6 fruit fly cellular contexts compared by ENCODE assay signal in genomic region chr3R:14691019-14691777, dm6.
TF ChIP-seq lines count a peak whose summit lies in the region.

No protein-coding gene starts in this region.

- TF ChIP-seq CTCF in whole organism, embryonic (GFP tag; optimal IDR thresholded peaks at IDR 0.05; lab: Kevin White, UChicago) = no peak

TF ChIP-seq in whole organism, 6 proteins besides CTCF, POLR2A, EP300 and RAD21:
- TF ChIP-seq usp (GFP tag; optimal IDR thresholded peaks at IDR 0.05; lab: Kevin White, UChicago) (no peak), pan (optimal IDR thresholded peaks at IDR 0.05; lab: Kevin White, UChicago) (no peak), EcR (GFP tag; optimal IDR thresholded peaks at IDR 0.05; lab: Kevin White, UChicago) (peak; percentile 48), psq (optimal IDR thresholded peaks at IDR 0.05; lab: Kevin White, UChicago) (no peak), CG8478 (optimal IDR thresholded peaks at IDR 0.05; lab: Kevin White, UChicago) (no peak), Dll (optimal IDR thresholded peaks at IDR 0.05; lab: Kevin White, UChicago) (no peak)

TF ChIP-seq in whole organism, adult, 20 proteins besides CTCF, POLR2A, EP300 and RAD21:
- TF ChIP-seq Mnt (GFP tag; optimal IDR thresholded peaks at IDR 0.05; lab: Kevin White, UChicago) (no peak), CG33017 (tag; optimal IDR thresholded peaks at IDR 0.05; lab: Kevin White, UChicago) (no peak), cnc (optimal IDR thresholded peaks at IDR 0.05; lab: Kevin White, UChicago) (no peak), ovo (GFP tag; optimal IDR thresholded peaks at IDR 0.05; lab: Kevin White, UChicago) (no peak), tj (GFP tag; optimal IDR thresholded peaks at IDR 0.05; lab: Kevin White, UChicago) (peak; percentile 84)

TF ChIP-seq in whole organism, embryonic, 481 proteins besides CTCF, POLR2A, EP300 and RAD21 (continues in another document):
- peak; percentile 22 for TF ChIP-seq grau (tag; optimal IDR thresholded peaks at IDR 0.05; lab: Kevin White, UChicago)
- TF ChIP-seq knrl (GFP tag; IDR thresholded peaks at IDR 0.05; lab: Robert Waterston, UW; ENCODE audit: partially characterized antibody) = no peak
- TF ChIP-seq gsb-n (tag; optimal IDR thresholded peaks at IDR 0.05; lab: Kevin White, UChicago) = peak; percentile 0
- 0 out of 3 replicates have a peak, but pooled peaks have one; percentile 20 for TF ChIP-seq CG6791 (GFP tag; IDR thresholded peaks at IDR 0.05; lab: Robert Waterston, UW; ENCODE audit: partially characterized antibody)
- no peak for TF ChIP-seq Elba2 (GFP tag; optimal IDR thresholded peaks at IDR 0.05; lab: Kevin White, UChicago)
- TF ChIP-seq CG12391 (tag; optimal IDR thresholded peaks at IDR 0.05; lab: Kevin White, UChicago) = peak; percentile 18
- TF ChIP-seq CG2712 (tag; optimal IDR thresholded peaks at IDR 0.05; lab: Kevin White, UChicago) = peak; percentile 8
- no peak for TF ChIP-seq lab (GFP tag; optimal IDR thresholded peaks at IDR 0.05; lab: Kevin White, UChicago)
- no peak for TF ChIP-seq hkb (optimal IDR thresholded peaks at IDR 0.05; lab: Kevin White, UChicago)
- TF ChIP-seq hkb (GFP tag; IDR thresholded peaks at IDR 0.05; lab: Robert Waterston, UW) = no peak
- TF ChIP-seq CG8478 (optimal IDR thresholded peaks at IDR 0.05; lab: Kevin White, UChicago) = no peak
- TF ChIP-seq Oli (tag; optimal IDR thresholded peaks at IDR 0.05; lab: Kevin White, UChicago) = peak; percentile 15
- peak; percentile 0 for TF ChIP-seq dmrt99B (tag; optimal IDR thresholded peaks at IDR 0.05; lab: Kevin White, UChicago)
- 0 out of 3 replicates have a peak, but pooled peaks have one; percentile 13 for TF ChIP-seq CG17361 (GFP tag; IDR thresholded peaks at IDR 0.05; lab: Robert Waterston, UW)
- TF ChIP-seq CG3726 (GFP tag; IDR thresholded peaks at IDR 0.05; lab: Robert Waterston, UW) = 0 out of 3 replicates have a peak, but pooled peaks have one; percentile 22
- no peak for TF ChIP-seq Jarid2 (GFP tag; optimal IDR thresholded peaks at IDR 0.05; lab: Kevin White, UChicago)
- no peak for TF ChIP-seq CG6175 (GFP tag; IDR thresholded peaks at IDR 0.05; lab: Robert Waterston, UW)
- peak; percentile 36 for TF ChIP-seq phol (tag; optimal IDR thresholded peaks at IDR 0.05; lab: Kevin White, UChicago)
- TF ChIP-seq Mrtf (GFP tag; IDR thresholded peaks at IDR 0.05; lab: Robert Waterston, UW) = no peak
- peak; percentile 28 for TF ChIP-seq tio (GFP tag; optimal IDR thresholded peaks at IDR 0.05; lab: Kevin White, UChicago)

TF ChIP-seq in whole organism, prepupa, 60 proteins besides CTCF, POLR2A, EP300 and RAD21 (continues in another document):
- peak; percentile 13 for TF ChIP-seq Eip75B (GFP tag; optimal IDR thresholded peaks at IDR 0.05; lab: Kevin White, UChicago)
- no peak for TF ChIP-seq Ets21C (GFP tag; optimal IDR thresholded peaks at IDR 0.05; lab: Kevin White, UChicago)
- peak; percentile 14 to 52 for TF ChIP-seq ss (GFP tag; optimal IDR thresholded peaks at IDR 0.05; lab: Kevin White, UChicago)
- TF ChIP-seq Sox15 (GFP tag; optimal IDR thresholded peaks at IDR 0.05; lab: Kevin White, UChicago) = peak; percentile 35
- TF ChIP-seq Smox (GFP tag; optimal IDR thresholded peaks at IDR 0.05; lab: Kevin White, UChicago) = peak; percentile 46
- peak; percentile 11 for TF ChIP-seq CG6808 (GFP tag; optimal IDR thresholded peaks at IDR 0.05; lab: Kevin White, UChicago)
- TF ChIP-seq fkh (GFP tag; optimal IDR thresholded peaks at IDR 0.05; lab: Kevin White, UChicago) = peak; percentile 36
- peak; percentile 6 for TF ChIP-seq CG11902 (GFP tag; optimal IDR thresholded peaks at IDR 0.05; lab: Kevin White, UChicago)
- TF ChIP-seq CG10631 (GFP tag; optimal IDR thresholded peaks at IDR 0.05; lab: Kevin White, UChicago) = peak; percentile 43
- peak; percentile 83 for TF ChIP-seq Eip78C (GFP tag; lab: Kevin White, UChicago)
- TF ChIP-seq CG6854 (GFP tag; optimal IDR thresholded peaks at IDR 0.05; lab: Kevin White, UChicago) = no peak
- no peak for TF ChIP-seq spab (GFP tag; optimal IDR thresholded peaks at IDR 0.05; lab: Kevin White, UChicago)
- peak; percentile 49; the same call in 2 of the 3 replicates for TF ChIP-seq CG8119 (GFP tag; IDR thresholded peaks at IDR 0.05; lab: Robert Waterston, UW)
- TF ChIP-seq Hr38 (GFP tag; optimal IDR thresholded peaks at IDR 0.05; lab: Kevin White, UChicago) = no peak
- TF ChIP-seq fd59A (GFP tag; optimal IDR thresholded peaks at IDR 0.05; lab: Kevin White, UChicago) = peak; percentile 28
- TF ChIP-seq Sox14 (GFP tag; optimal IDR thresholded peaks at IDR 0.05; lab: Kevin White, UChicago) = peak; percentile 38
- peak; percentile 3 for TF ChIP-seq CG10669 (GFP tag; optimal IDR thresholded peaks at IDR 0.05; lab: Kevin White, UChicago)
- TF ChIP-seq dac (GFP tag; optimal IDR thresholded peaks at IDR 0.05; lab: Kevin White, UChicago) = no peak
- peak; percentile 63 for TF ChIP-seq CG15336 (GFP tag; IDR thresholded peaks at IDR 0.05; lab: Robert Waterston, UW)
- TF ChIP-seq pdm3 (GFP tag; optimal IDR thresholded peaks at IDR 0.05; lab: Kevin White, UChicago) = peak; percentile 48
- peak; percentile 3 for TF ChIP-seq cyc (GFP tag; optimal IDR thresholded peaks at IDR 0.05; lab: Kevin White, UChicago)

TF ChIP-seq in whole organism, pupa, 21 proteins besides CTCF, POLR2A, EP300 and RAD21:
- peak; percentile 32 for TF ChIP-seq Pif1A (GFP tag; optimal IDR thresholded peaks at IDR 0.05; lab: Kevin White, UChicago)
- peak; percentile 76 for TF ChIP-seq CG14655 (GFP tag; optimal IDR thresholded peaks at IDR 0.05; lab: Kevin White, UChicago)
- peak; percentile 67 for TF ChIP-seq CG9948 (tag; optimal IDR thresholded peaks at IDR 0.05; lab: Kevin White, UChicago)
- TF ChIP-seq rn (GFP tag; IDR thresholded peaks at IDR 0.05; lab: Robert Waterston, UW) = no peak
- TF ChIP-seq CG34367 (tag; optimal IDR thresholded peaks at IDR 0.05; lab: Kevin White, UChicago) = peak; percentile 50
- no peak for TF ChIP-seq CG32121 (GFP tag; IDR thresholded peaks at IDR 0.05; lab: Robert Waterston, UW)
- no peak for TF ChIP-seq Ets98B (GFP tag; IDR thresholded peaks at IDR 0.05; lab: Robert Waterston, UW)
- TF ChIP-seq CG12605 (GFP tag; IDR thresholded peaks at IDR 0.05; lab: Robert Waterston, UW) = no peak
- peak; percentile 41 for TF ChIP-seq CG8301 (tag; optimal IDR thresholded peaks at IDR 0.05; lab: Kevin White, UChicago)
- TF ChIP-seq CG10348 (GFP tag; IDR thresholded peaks at IDR 0.05; lab: Robert Waterston, UW) = no peak
- TF ChIP-seq CG8159 (tag; optimal IDR thresholded peaks at IDR 0.05; lab: Kevin White, UChicago) = peak; percentile 56
- no peak for TF ChIP-seq CG13204 (GFP tag; optimal IDR thresholded peaks at IDR 0.05; lab: Kevin White, UChicago)
- peak; percentile 34 for TF ChIP-seq Pif1B (GFP tag; optimal IDR thresholded peaks at IDR 0.05; lab: Kevin White, UChicago)
- TF ChIP-seq D1 (tag; optimal IDR thresholded peaks at IDR 0.05; lab: Kevin White, UChicago) = no peak
- TF ChIP-seq CG17806 (tag; optimal IDR thresholded peaks at IDR 0.05; lab: Kevin White, UChicago) = peak; percentile 39
- TF ChIP-seq gl (tag; optimal IDR thresholded peaks at IDR 0.05; lab: Kevin White, UChicago) = no peak
- TF ChIP-seq EcR (GFP tag; optimal IDR thresholded peaks at IDR 0.05; lab: Kevin White, UChicago) = peak; percentile 79
- TF ChIP-seq CG4496 (GFP tag; IDR thresholded peaks at IDR 0.05; lab: Robert Waterston, UW) = no peak
- TF ChIP-seq fd96Ca (GFP tag; IDR thresholded peaks at IDR 0.05; lab: Robert Waterston, UW) = no peak
- peak; percentile 72 for TF ChIP-seq CG15710 (tag; optimal IDR thresholded peaks at IDR 0.05; lab: Kevin White, UChicago)
- TF ChIP-seq Snoo (tag; optimal IDR thresholded peaks at IDR 0.05; lab: Kevin White, UChicago) = peak; percentile 47

TF ChIP-seq in whole organism, wandering third instar larva, 38 proteins besides CTCF, POLR2A, EP300 and RAD21:
- TF ChIP-seq brk (GFP tag; optimal IDR thresholded peaks at IDR 0.05; lab: Kevin White, UChicago) = no peak
- TF ChIP-seq HLH106 (tag; optimal IDR thresholded peaks at IDR 0.05; lab: Kevin White, UChicago) = peak; percentile 22
- peak; percentile 31 for TF ChIP-seq psq (GFP tag; optimal IDR thresholded peaks at IDR 0.05; lab: Kevin White, UChicago)
- peak; percentile 21 for TF ChIP-seq Sp1 (GFP tag; optimal IDR thresholded peaks at IDR 0.05; lab: Kevin White, UChicago)
- no peak for TF ChIP-seq Rel (GFP tag; optimal IDR thresholded peaks at IDR 0.05; lab: Kevin White, UChicago)
- TF ChIP-seq Rel (tag; optimal IDR thresholded peaks at IDR 0.05; lab: Kevin White, UChicago) = peak; percentile 16
- TF ChIP-seq CrebA (GFP tag; optimal IDR thresholded peaks at IDR 0.05; lab: Kevin White, UChicago; ENCODE audit: borderline replicate concordance) = no peak
- peak; percentile 1 for TF ChIP-seq h (GFP tag; optimal IDR thresholded peaks at IDR 0.05; lab: Kevin White, UChicago)
- TF ChIP-seq OdsH (GFP tag; optimal IDR thresholded peaks at IDR 0.05; lab: Kevin White, UChicago) = no peak
- TF ChIP-seq foxo (GFP tag; optimal IDR thresholded peaks at IDR 0.05; lab: Kevin White, UChicago) = peak in 1 of 2 experiments; percentile 21
